Worm (Caenorhabditis elegans) whole organism, L1 larva: ENCODE data around the gene srd-23.

Experiments
- C16A3.4 ChIP-seq: fragments of 150-350 bp; optimal IDR thresholded peaks from 2 replicates; lab custom pipeline; 2014; ENCODE audit warnings: missing biosample characterization, missing genetic modification characterization
- C34B4.2 ChIP-seq: sonication (generic microtip); optimal IDR thresholded peaks from 2 replicates; lab custom pipeline; 2017; ENCODE audit warnings: mild to moderate bottlenecking, missing genetic modification characterization, missing compliant biosample characterization
- Y116A8C.19 ChIP-seq: sonication (generic microtip); optimal IDR thresholded peaks from 2 replicates; lab custom pipeline; 2016; ENCODE audit warnings: missing compliant biosample characterization, missing genetic modification characterization, borderline replicate concordance
- ceh-8 ChIP-seq: fragments of 200-800 bp; sonication (Bioruptor generic); optimal IDR thresholded peaks from 2 replicates; lab custom pipeline; 2018; ENCODE audit warnings: mild to moderate bottlenecking, missing genetic modification characterization, moderate library complexity, missing compliant biosample characterization
- ceh-82 ChIP-seq, 3 experiments: fragments of 150-350 bp in 1 of 3; sonication (generic microtip) in 2 of 3; optimal IDR thresholded peaks; 2 replicates each; lab custom pipeline; 2014 to 2017; ENCODE audit warnings: missing biosample characterization in 3 of 3, missing genetic modification characterization in 3 of 3
- ceh-90 ChIP-seq: sonication (generic microtip); optimal IDR thresholded peaks from 2 replicates; lab custom pipeline; 2016; ENCODE audit warnings: missing genetic modification characterization, missing compliant biosample characterization
- dpl-1 ChIP-seq, 3 experiments: fragments of 150-350 bp in 2 of 3; sonication (generic microtip) in 1 of 3; optimal IDR thresholded peaks; 2 replicates each; lab custom pipeline; 2014 to 2017; ENCODE audit warnings: missing biosample characterization in 3 of 3, missing genetic modification characterization in 3 of 3, missing genetic modification reagents in 3 of 3
- dsc-1 ChIP-seq: sonication (generic microtip); optimal IDR thresholded peaks from 2 replicates; lab custom pipeline; 2016; ENCODE audit warnings: mild to moderate bottlenecking, missing genetic modification characterization, missing compliant biosample characterization
- efl-1 ChIP-seq, 4 experiments: fragments of 150-350 bp; optimal IDR thresholded peaks in 3 of 4; peaks in 1 of 4; 1 replicate in 1 of 4; 2 replicates in 3 of 4; lab custom pipeline; 2014; ENCODE audit warnings: missing biosample characterization in 2 of 4, missing genetic modification characterization in 2 of 4, missing genetic modification reagents in 2 of 4
- efl-3 ChIP-seq: fragments of 200-800 bp; sonication (Bioruptor generic); optimal IDR thresholded peaks from 2 replicates; lab custom pipeline; 2018; ENCODE audit warnings: mild to moderate bottlenecking, missing genetic modification characterization, missing compliant biosample characterization
- egl-13 ChIP-seq: sonication (generic microtip); optimal IDR thresholded peaks from 2 replicates; lab custom pipeline; 2016; ENCODE audit warnings: missing genotype, missing genetic modification reagents, missing genetic modification characterization, missing compliant biosample characterization
- elt-2 ChIP-seq: sonication (generic microtip); optimal IDR thresholded peaks from 2 replicates; lab custom pipeline; 2016; ENCODE audit warnings: missing genetic modification characterization, mild to moderate bottlenecking, inconsistent platforms, missing compliant biosample characterization, missing genetic modification reagents
- ets-5 ChIP-seq: fragments of 200-800 bp; sonication (Bioruptor generic); IDR thresholded peaks from 2 replicates; pipeline ENCODE4 v1.3.6; 2022; ENCODE audit warnings: missing genetic modification characterization, missing compliant biosample characterization
- fkh-10 ChIP-seq: sonication (generic microtip); optimal IDR thresholded peaks from 2 replicates; lab custom pipeline; 2017; ENCODE audit warnings: missing biosample characterization, missing genetic modification reagents, missing genetic modification characterization
- jun-1 ChIP-seq: fragments of 150-350 bp; optimal IDR thresholded peaks from 2 replicates; lab custom pipeline; 2014; ENCODE audit warnings: missing biosample characterization, missing genetic modification reagents, missing genetic modification characterization
- lin-13 ChIP-seq: fragments of 150-350 bp; optimal IDR thresholded peaks from 2 replicates; lab custom pipeline; 2014; ENCODE audit warnings: missing biosample characterization, missing genetic modification reagents, missing genetic modification characterization
- lin-14 ChIP-seq: fragments of 200-800 bp; sonication (Bioruptor generic); optimal IDR thresholded peaks from 2 replicates; lab custom pipeline; 2018; ENCODE audit warnings: mild to moderate bottlenecking, missing genetic modification characterization, moderate library complexity, missing compliant biosample characterization
- lin-35 ChIP-seq, 2 experiments: fragments of 150-350 bp; optimal IDR thresholded peaks; 2 replicates each; lab custom pipeline; 2014; ENCODE audit warnings: missing biosample characterization in 2 of 2, missing genetic modification characterization in 2 of 2, missing genetic modification reagents in 2 of 2
- lir-3 ChIP-seq: sonication (generic microtip); optimal IDR thresholded peaks from 2 replicates; lab custom pipeline; 2016; ENCODE audit warnings: mild to moderate bottlenecking, missing genetic modification characterization, moderate library complexity, missing compliant biosample characterization; ENCODE audit not compliant: poor library complexity
- lsy-2 ChIP-seq, 2 experiments: fragments of 150-350 bp; optimal IDR thresholded peaks; 2 replicates each; lab custom pipeline; 2014; ENCODE audit warnings: missing biosample characterization in 2 of 2, missing genetic modification characterization in 2 of 2
- mab-9 ChIP-seq: fragments of 200-800 bp; sonication (Bioruptor generic); IDR thresholded peaks from 2 replicates; pipeline ENCODE4 v1.3.6; 2022; ENCODE audit warnings: missing genetic modification reagents, missing genetic modification characterization, missing compliant biosample characterization
- mdl-1 ChIP-seq, 2 experiments: fragments of 150-350 bp; optimal IDR thresholded peaks; 2 replicates each; lab custom pipeline; 2014 to 2017; ENCODE audit warnings: missing biosample characterization in 2 of 2, missing genetic modification characterization in 2 of 2, inconsistent platforms in 1 of 2
- nhr-11 ChIP-seq: fragments of 150-350 bp; optimal IDR thresholded peaks from 2 replicates; lab custom pipeline; 2014; ENCODE audit warnings: missing biosample characterization, missing genetic modification characterization
- nhr-237 ChIP-seq: fragments of 150-350 bp; optimal IDR thresholded peaks from 2 replicates; lab custom pipeline; 2014; ENCODE audit warnings: missing biosample characterization, missing genetic modification characterization
- nhr-85 ChIP-seq: sonication (generic microtip); peaks from one replicate; lab custom pipeline; 2016; ENCODE audit warnings: missing genetic modification characterization, inconsistent platforms, missing compliant biosample characterization
- pag-3 ChIP-seq: sonication (generic microtip); optimal IDR thresholded peaks from 2 replicates; lab custom pipeline; 2017; ENCODE audit warnings: missing genetic modification characterization, mild to moderate bottlenecking, missing compliant biosample characterization, antibody characterized with exemption, borderline replicate concordance; ENCODE audit not compliant: insufficient read depth
- pax-3 ChIP-seq: fragments of 200-800 bp; sonication (Bioruptor generic); optimal IDR thresholded peaks from 2 replicates; lab custom pipeline; 2018; ENCODE audit warnings: mild to moderate bottlenecking, missing genetic modification characterization, moderate library complexity, missing compliant biosample characterization
- skn-1 ChIP-seq: fragments of 150-350 bp; optimal IDR thresholded peaks from 2 replicates; lab custom pipeline; 2014; ENCODE audit warnings: missing biosample characterization, missing genetic modification characterization
- snu-23 ChIP-seq: sonication (generic microtip); optimal IDR thresholded peaks from 2 replicates; lab custom pipeline; 2016; ENCODE audit warnings: missing genetic modification characterization, missing compliant biosample characterization
- swsn-7 ChIP-seq: sonication (generic microtip); optimal IDR thresholded peaks from 2 replicates; lab custom pipeline; 2016; ENCODE audit warnings: missing genetic modification characterization, missing compliant biosample characterization
- tbx-2 ChIP-seq: sonication (generic microtip); optimal IDR thresholded peaks from 2 replicates; lab custom pipeline; 2016; ENCODE audit warnings: missing genetic modification characterization, missing compliant biosample characterization
- tlp-1 ChIP-seq: fragments of 150-350 bp; optimal IDR thresholded peaks from 2 replicates; lab custom pipeline; 2014; ENCODE audit warnings: missing biosample characterization, missing genetic modification characterization
- unc-130 ChIP-seq: fragments of 150-350 bp; optimal IDR thresholded peaks from 2 replicates; lab custom pipeline; 2017; ENCODE audit warnings: missing biosample characterization, missing genetic modification characterization, inconsistent platforms
- unc-30 ChIP-seq: sonication (generic microtip); optimal IDR thresholded peaks from 2 replicates; lab custom pipeline; 2017; ENCODE audit warnings: missing biosample characterization, missing genetic modification characterization
- unc-98 ChIP-seq: fragments of 200-800 bp; sonication (Bioruptor generic); IDR thresholded peaks from 2 replicates; pipeline ENCODE4 v1.3.6; 2022; ENCODE audit warnings: missing genetic modification characterization, missing compliant biosample characterization
- xbp-1 ChIP-seq: sonication (generic microtip); optimal IDR thresholded peaks from 2 replicates; lab custom pipeline; 2016; ENCODE audit warnings: missing genetic modification characterization, missing compliant biosample characterization
- zip-4 ChIP-seq: fragments of 200-800 bp; sonication (Bioruptor generic); optimal IDR thresholded peaks from 2 replicates; lab custom pipeline; 2018; ENCODE audit warnings: mild to moderate bottlenecking, missing genetic modification characterization, moderate library complexity, missing compliant biosample characterization
- ztf-4 ChIP-seq: fragments of 150-350 bp; optimal IDR thresholded peaks from 2 replicates; lab custom pipeline; 2014; ENCODE audit warnings: missing biosample characterization, missing genetic modification characterization

The srd-23 gene

ce11 chrIV:15188298-15188883 is 8.7 kb downstream of the srd-23 start:
- peak; percentile 55 for TF ChIP-seq unc-98 (GFP tag; lab: Robert Waterston, UW)

- peak; percentile 72 for TF ChIP-seq unc-98 (GFP tag; lab: Robert Waterston, UW)
Observed at ce11 chrIV:15189450-15189849, 9.7 kb downstream of the srd-23 start.

DNA sequence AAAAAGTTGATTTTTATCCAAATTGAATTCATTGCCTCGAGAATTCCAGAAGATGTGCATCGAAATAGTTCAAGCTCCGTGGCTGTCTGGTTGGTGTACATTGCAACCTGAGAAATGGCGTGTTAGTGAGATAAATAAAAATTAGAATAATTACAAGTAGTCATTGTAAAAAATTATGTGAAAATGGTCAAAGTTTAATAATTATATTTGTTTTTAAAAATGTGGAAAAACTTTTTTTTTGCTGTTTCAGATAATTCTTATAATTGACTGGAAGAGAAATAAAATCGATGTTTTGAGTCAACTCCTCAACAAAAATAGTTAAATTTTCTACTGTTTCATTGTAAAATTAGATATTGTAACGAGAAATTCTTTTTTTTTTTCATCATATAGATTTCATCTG is 23.2 kb downstream of the srd-23 start, which contains the start of gene sra-30:
Gene sra-30 (minus strand): TSS at position 101 of the 400 bp plus-strand sequence.
- TF ChIP-seq nhr-237 (tag; lab: Kevin White, UChicago) (no peak), pax-3 (tag; lab: Kevin White, UChicago) (no peak), zip-4 (no peak), ztf-4 (no peak), dsc-1 (tag; lab: Kevin White, UChicago) (no peak), efl-3 (no peak), unc-130 (tag; lab: Kevin White, UChicago) (no peak), snu-23 (GFP tag; lab: Kevin White, UChicago) (no peak), C16A3.4 (tag; lab: Kevin White, UChicago) (no peak), fkh-10 (GFP tag; lab: Kevin White, UChicago) (no peak)

DNA sequence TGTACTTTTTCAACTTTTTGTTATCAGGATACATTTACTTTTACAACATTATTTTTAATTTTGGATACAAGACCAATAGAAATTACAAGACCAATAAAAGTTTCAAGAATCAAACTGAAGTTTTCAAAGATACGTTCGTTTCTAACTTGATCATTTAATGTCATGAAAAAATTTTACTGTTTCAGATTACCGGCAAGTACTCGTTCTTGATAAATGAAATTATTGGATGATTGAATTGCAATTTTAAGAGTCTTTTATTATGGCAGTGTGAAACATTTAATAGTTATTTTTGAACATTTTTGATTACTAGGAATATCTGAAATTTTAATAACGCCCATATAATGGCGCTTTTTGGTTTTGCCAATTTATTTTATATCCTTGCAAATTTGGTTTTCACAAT is 26.9 kb downstream of the srd-23 start:
- TF ChIP-seq skn-1 (no peak), lsy-2 (tag; optimal IDR thresholded peaks at IDR 0.05; lab: Kevin White, UChicago) (no peak), jun-1 (tag; lab: Kevin White, UChicago) (no peak), swsn-7 (tag; lab: Kevin White, UChicago) (no peak), unc-30 (tag; lab: Kevin White, UChicago) (no peak), dpl-1 (GFP tag; optimal IDR thresholded peaks at IDR 0.05; lab: Kevin White, UChicago) (no peak), nhr-85 (tag; lab: Kevin White, UChicago) (no peak), egl-13 (tag; lab: Kevin White, UChicago) (no peak), xbp-1 (tag; lab: Kevin White, UChicago) (no peak), tbx-2 (tag; lab: Kevin White, UChicago) (no peak), lin-14 (GFP tag; lab: Kevin White, UChicago) (no peak), pax-3 (tag; lab: Kevin White, UChicago) (no peak), nhr-11 (tag; lab: Kevin White, UChicago) (no peak), mdl-1 (tag; optimal IDR thresholded peaks at IDR 0.05; lab: Kevin White, UChicago) (no peak), efl-1 (optimal IDR thresholded peaks at IDR 0.05; lab: Kevin White, UChicago) (no peak), efl-1 (GFP tag; optimal IDR thresholded peaks at IDR 0.05 in 1 of 2; lab: Kevin White, UChicago) (no peak), ztf-4 (no peak), elt-2 (no peak), nhr-237 (tag; lab: Kevin White, UChicago) (no peak), tlp-1 (tag; lab: Kevin White, UChicago) (no peak)

DNA sequence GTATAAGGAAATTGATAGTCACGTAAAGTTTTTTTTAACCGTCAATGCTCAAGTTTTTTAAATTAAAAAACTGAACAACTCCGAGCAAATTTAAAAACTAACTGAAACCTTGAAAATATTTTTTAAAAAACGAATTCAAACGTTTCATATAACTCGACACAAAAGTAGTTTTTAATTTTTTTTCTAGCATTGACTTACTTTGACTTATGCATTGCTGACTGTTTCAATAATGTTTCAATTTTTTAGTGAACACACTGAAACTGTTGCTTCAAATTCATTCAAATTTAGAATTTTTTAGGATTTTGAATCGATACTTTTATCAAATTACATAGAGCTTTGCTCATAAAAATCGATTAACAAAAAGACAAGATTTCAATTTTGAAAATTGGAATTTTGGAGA is 30.8 kb downstream of the srd-23 start:
- TF ChIP-seq ets-5 (GFP tag; lab: Robert Waterston, UW) (no peak), efl-1 (optimal IDR thresholded peaks at IDR 0.05; lab: Kevin White, UChicago) (no peak), efl-1 (GFP tag; optimal IDR thresholded peaks at IDR 0.05 in 1 of 2; lab: Kevin White, UChicago) (peak in 1 of 2 experiments; percentile 59)

DNA sequence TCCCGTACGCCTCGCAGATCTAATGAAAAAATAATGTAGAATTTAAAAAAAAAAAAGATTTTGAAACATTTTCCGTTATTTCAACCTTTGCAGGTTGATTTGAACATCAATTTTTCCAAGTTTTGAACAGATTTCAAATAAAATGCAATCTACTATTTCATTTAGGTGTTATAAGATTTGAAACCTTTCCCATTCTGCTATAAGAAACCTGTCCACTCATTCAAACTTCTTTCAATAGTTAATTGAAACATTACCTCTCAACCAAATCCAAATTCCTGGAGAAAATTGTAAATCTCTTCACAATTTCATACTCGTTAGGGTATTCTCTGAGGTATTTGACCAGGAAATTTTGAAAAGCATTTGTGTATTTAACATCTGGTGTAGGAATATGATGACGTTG is 35.0 kb downstream of the srd-23 start:
- TF ChIP-seq Y116A8C.19 (no peak), lin-13 (GFP tag; lab: Kevin White, UChicago) (no peak), ceh-82 (tag; optimal IDR thresholded peaks at IDR 0.05; lab: Kevin White, UChicago) (no peak), ceh-90 (tag; lab: Kevin White, UChicago) (no peak), ceh-8 (GFP tag; lab: Kevin White, UChicago) (no peak), C34B4.2 (no peak), pag-3 (tag; lab: Kevin White, UChicago) (no peak), lir-3 (tag; lab: Kevin White, UChicago) (no peak), lin-35 (GFP tag; optimal IDR thresholded peaks at IDR 0.05; lab: Kevin White, UChicago) (no peak), mab-9 (GFP tag; lab: Robert Waterston, UW) (no peak)
